Fruit fly (Drosophila melanogaster) whole organism, embryonic: ENCODE measurements around the gene trbl.

Experiments used
- Ada2b ChIP-seq: fragments of 200-800 bp; sonication (Bioruptor generic); IDR thresholded peaks from 2 replicates; pipeline ENCODE4 v1.3.6; 2022; ENCODE audit warnings: missing biosample characterization, missing genetic modification characterization
- Aef1 ChIP-seq: fragments of 200-800 bp; sonication (Bioruptor generic); IDR thresholded peaks from 3 replicates; pipeline ENCODE4 v1.3.6; 2022; ENCODE audit warnings: missing biosample characterization, missing genetic modification characterization
- Bdp1 ChIP-seq: fragments of 200-800 bp; sonication (Bioruptor generic); optimal IDR thresholded peaks from 3 replicates; lab custom pipeline; 2016; ENCODE audit warnings: missing biosample characterization, missing genetic modification characterization
- CG10366 ChIP-seq: fragments of 200-800 bp; sonication (Bioruptor generic); IDR thresholded peaks from 2 replicates; pipeline ENCODE4 v1.3.6; 2022; ENCODE audit warnings: missing biosample characterization, missing genetic modification characterization
- CG10959 ChIP-seq: fragments of 200-800 bp; sonication (Bioruptor generic); IDR thresholded peaks from 2 replicates; pipeline ENCODE4 v1.3.6; 2022; ENCODE audit warnings: missing biosample characterization, missing genetic modification characterization
- CG11398 ChIP-seq: fragments of 200-800 bp; sonication (Bioruptor generic); optimal IDR thresholded peaks from 2 replicates; lab custom pipeline; 2016; ENCODE audit warnings: missing biosample characterization, missing genetic modification characterization
- CG11456 ChIP-seq: fragments of 200-800 bp; sonication (Bioruptor generic); IDR thresholded peaks from 3 replicates; pipeline ENCODE4 v1.3.6; 2022; ENCODE audit warnings: missing biosample characterization, missing genetic modification characterization
- CG11504 ChIP-seq: fragments of 200-800 bp; sonication (Bioruptor generic); optimal IDR thresholded peaks from 3 replicates; lab custom pipeline; 2019; ENCODE audit warnings: missing biosample characterization, mild to moderate bottlenecking, missing genetic modification characterization, moderate library complexity
- CG12071 ChIP-seq: fragments of 200-800 bp; sonication (Bioruptor generic); optimal IDR thresholded peaks from 3 replicates; lab custom pipeline; 2018; ENCODE audit warnings: missing biosample characterization, mild to moderate bottlenecking, missing genetic modification characterization
- CG17802 ChIP-seq: fragments of 200-800 bp; sonication (Bioruptor generic); optimal IDR thresholded peaks from 2 replicates; lab custom pipeline; 2018; ENCODE audit warnings: missing biosample characterization, mild to moderate bottlenecking, missing genetic modification characterization, moderate library complexity
- CG18011 ChIP-seq: fragments of 200-800 bp; sonication (Bioruptor generic); optimal IDR thresholded peaks from 2 replicates; lab custom pipeline; 2017; ENCODE audit warnings: missing biosample characterization, missing genetic modification characterization, mild to moderate bottlenecking, moderate library complexity, missing genotype
- CG2120 ChIP-seq: fragments of 200-800 bp; sonication (Bioruptor generic); optimal IDR thresholded peaks from 3 replicates; lab custom pipeline; 2016; ENCODE audit warnings: missing biosample characterization, missing genetic modification characterization
- CG3163 ChIP-seq: fragments of 200-800 bp; sonication (Bioruptor generic); optimal IDR thresholded peaks from 3 replicates; lab custom pipeline; 2016; ENCODE audit warnings: missing biosample characterization, missing genetic modification characterization
- CG32772 ChIP-seq: fragments of 200-800 bp; sonication (Bioruptor generic); IDR thresholded peaks from 2 replicates; pipeline ENCODE4 v1.3.6; 2022; ENCODE audit warnings: missing biosample characterization, missing genetic modification characterization
- CG34224 ChIP-seq: fragments of 200-800 bp; sonication (Bioruptor generic); IDR thresholded peaks from 3 replicates; pipeline ENCODE4 v1.3.6; 2022; ENCODE audit warnings: missing biosample characterization, missing genetic modification characterization; ENCODE audit not compliant: partially characterized antibody
- CG3838 ChIP-seq: fragments of 200-800 bp; sonication (Bioruptor generic); optimal IDR thresholded peaks from 3 replicates; lab custom pipeline; 2016; ENCODE audit warnings: missing biosample characterization, missing genetic modification characterization
- CG3995 ChIP-seq: fragments of 200-800 bp; sonication (Bioruptor generic); optimal IDR thresholded peaks from 3 replicates; lab custom pipeline; 2016; ENCODE audit warnings: missing biosample characterization, missing genetic modification characterization
- CG4424 ChIP-seq: fragments of 200-800 bp; sonication (Bioruptor generic); optimal IDR thresholded peaks from 3 replicates; lab custom pipeline; 2016; ENCODE audit warnings: missing biosample characterization, missing genetic modification characterization
- CG7271 ChIP-seq: fragments of 200-800 bp; sonication (Bioruptor generic); optimal IDR thresholded peaks from 2 replicates; lab custom pipeline; 2018; ENCODE audit warnings: missing biosample characterization, mild to moderate bottlenecking, missing genetic modification characterization, moderate library complexity
- CG8281 ChIP-seq: fragments of 200-800 bp; sonication (Bioruptor generic); optimal IDR thresholded peaks from 2 replicates; lab custom pipeline; 2018; ENCODE audit warnings: missing biosample characterization, mild to moderate bottlenecking, missing genetic modification characterization, moderate library complexity
- CG8944 ChIP-seq: fragments of 200-800 bp; sonication (Bioruptor generic); optimal IDR thresholded peaks from 3 replicates; lab custom pipeline; 2016; ENCODE audit warnings: missing biosample characterization, missing genetic modification characterization
- CrebB ChIP-seq: fragments of 200-800 bp; sonication (Bioruptor generic); optimal IDR thresholded peaks from 3 replicates; lab custom pipeline; 2018; ENCODE audit warnings: missing biosample characterization, mild to moderate bottlenecking, missing genetic modification characterization
- D19B ChIP-seq: fragments of 200-800 bp; sonication (Bioruptor generic); optimal IDR thresholded peaks from 2 replicates; lab custom pipeline; 2017; ENCODE audit warnings: missing biosample characterization, mild to moderate bottlenecking, missing genetic modification characterization
- Dek ChIP-seq: fragments of 200-800 bp; sonication (Bioruptor generic); optimal IDR thresholded peaks from 3 replicates; lab custom pipeline; 2019; ENCODE audit warnings: missing biosample characterization, mild to moderate bottlenecking, missing genetic modification characterization, moderate library complexity
- Ets97D ChIP-seq: fragments of 200-800 bp; sonication (Bioruptor generic); optimal IDR thresholded peaks from 3 replicates; lab custom pipeline; 2016; ENCODE audit warnings: missing biosample characterization, missing genetic modification characterization
- Hand ChIP-seq: fragments of 200-800 bp; sonication (Bioruptor generic); optimal IDR thresholded peaks from 2 replicates; lab custom pipeline; 2017; ENCODE audit warnings: mild to moderate bottlenecking, missing biosample characterization, missing genetic modification reagents, missing genetic modification characterization
- Myb ChIP-seq: fragments of 200-800 bp; sonication (Bioruptor generic); optimal IDR thresholded peaks from 2 replicates; lab custom pipeline; 2016; ENCODE audit warnings: missing biosample characterization, missing genetic modification characterization
- Rfx ChIP-seq: fragments of 200-800 bp; sonication (Bioruptor generic); IDR thresholded peaks from 2 replicates; pipeline ENCODE4 v1.3.6; 2022; ENCODE audit warnings: missing biosample characterization, missing genetic modification characterization
- Sox102F ChIP-seq: fragments of 200-800 bp; sonication (Bioruptor generic); optimal IDR thresholded peaks from 2 replicates; lab custom pipeline; 2018; ENCODE audit warnings: missing biosample characterization, mild to moderate bottlenecking, missing genetic modification characterization, moderate library complexity
- abd-A ChIP-seq: fragments of 200-800 bp; sonication (Bioruptor generic); optimal IDR thresholded peaks from 3 replicates; lab custom pipeline; 2019; ENCODE audit warnings: missing biosample characterization, mild to moderate bottlenecking, missing genetic modification characterization, moderate library complexity
- ac ChIP-seq: fragments of 200-800 bp; sonication (Bioruptor generic); optimal IDR thresholded peaks from 3 replicates; lab custom pipeline; 2017; ENCODE audit warnings: missing biosample characterization, mild to moderate bottlenecking, missing genetic modification characterization
- amos ChIP-seq: fragments of 200-800 bp; sonication (Bioruptor generic); IDR thresholded peaks from 2 replicates; pipeline ENCODE4 v1.3.6; 2022; ENCODE audit warnings: missing biosample characterization, missing genetic modification characterization; ENCODE audit not compliant: partially characterized antibody
- aop ChIP-seq: fragments of 200-800 bp; sonication (Bioruptor generic); IDR thresholded peaks from 2 replicates; pipeline ENCODE4 v1.3.6; 2022; ENCODE audit warnings: missing biosample characterization, missing genetic modification characterization
- ase ChIP-seq: fragments of 200-800 bp; sonication (Bioruptor generic); IDR thresholded peaks from 3 replicates; pipeline ENCODE4 v1.3.6; 2022; ENCODE audit warnings: missing biosample characterization, missing genetic modification characterization
- bcd ChIP-seq: fragments of 200-800 bp; sonication (Bioruptor generic); optimal IDR thresholded peaks from 2 replicates; lab custom pipeline; 2017; ENCODE audit warnings: missing biosample characterization, mild to moderate bottlenecking, missing genetic modification characterization
- br ChIP-seq: fragments of >200 bp; optimal IDR thresholded peaks from 2 replicates; lab custom pipeline; 2017
- cg ChIP-seq: fragments of 200-800 bp; sonication (Bioruptor generic); optimal IDR thresholded peaks from 3 replicates; lab custom pipeline; 2019; ENCODE audit warnings: missing biosample characterization, mild to moderate bottlenecking, missing genetic modification characterization, moderate library complexity
- crol ChIP-seq: fragments of 200-800 bp; sonication (Bioruptor generic); IDR thresholded peaks from 2 replicates; pipeline ENCODE4 v1.3.6; 2022; ENCODE audit warnings: missing biosample characterization, missing genetic modification characterization
- dm ChIP-seq: fragments of 200-800 bp; sonication (Bioruptor generic); optimal IDR thresholded peaks from 3 replicates; lab custom pipeline; 2016; ENCODE audit warnings: missing biosample characterization, missing genetic modification characterization
- eve ChIP-seq, 2 experiments: fragments of >200 bp; optimal IDR thresholded peaks; 2 replicates each; lab custom pipeline; 2017; ENCODE audit warnings: missing biosample characterization in 2 of 2, missing genetic modification characterization in 2 of 2
- exex ChIP-seq: fragments of 200-800 bp; sonication (Bioruptor generic); optimal IDR thresholded peaks from 4 replicates; lab custom pipeline; 2018; ENCODE audit warnings: missing biosample characterization, mild to moderate bottlenecking, missing genetic modification characterization, moderate library complexity
- fd64A ChIP-seq: fragments of 200-800 bp; sonication (Bioruptor generic); optimal IDR thresholded peaks from 3 replicates; lab custom pipeline; 2018; ENCODE audit warnings: missing biosample characterization, mild to moderate bottlenecking, missing genetic modification characterization
- kni ChIP-seq: fragments of 200-800 bp; sonication (Bioruptor generic); optimal IDR thresholded peaks from 3 replicates; lab custom pipeline; 2017; ENCODE audit warnings: mild to moderate bottlenecking, missing biosample characterization, missing genetic modification reagents, missing genetic modification characterization
- nerfin-2 ChIP-seq: fragments of 200-800 bp; sonication (Bioruptor generic); IDR thresholded peaks from 2 replicates; pipeline ENCODE4 v1.3.6; 2022; ENCODE audit warnings: missing biosample characterization, missing genetic modification characterization; ENCODE audit not compliant: partially characterized antibody
- oc ChIP-seq: fragments of 200-800 bp; sonication (Bioruptor generic); optimal IDR thresholded peaks from 2 replicates; lab custom pipeline; 2018; ENCODE audit warnings: missing biosample characterization, mild to moderate bottlenecking, missing genetic modification characterization, moderate library complexity
- ro ChIP-seq: fragments of 200-800 bp; sonication (Bioruptor generic); IDR thresholded peaks from 2 replicates; pipeline ENCODE4 v1.3.6; 2022; ENCODE audit warnings: missing biosample characterization, missing genetic modification characterization
- salm ChIP-seq: fragments of 200-800 bp; sonication (Bioruptor generic); optimal IDR thresholded peaks from 2 replicates; lab custom pipeline; 2018; ENCODE audit warnings: missing biosample characterization, mild to moderate bottlenecking, missing genetic modification characterization
- sens ChIP-seq: fragments of 200-800 bp; sonication (Bioruptor generic); peaks from one replicate; lab custom pipeline; 2016; ENCODE audit warnings: missing biosample characterization, missing genetic modification characterization
- tx ChIP-seq: fragments of 200-800 bp; sonication (Bioruptor generic); optimal IDR thresholded peaks from 2 replicates; lab custom pipeline; 2016; ENCODE audit warnings: missing biosample characterization, missing genetic modification characterization
- z ChIP-seq: fragments of 200-800 bp; sonication (Bioruptor generic); IDR thresholded peaks from 3 replicates; pipeline ENCODE4 v1.3.6; 2022; ENCODE audit warnings: missing biosample characterization, missing genetic modification characterization

The trbl gene

dm6 chr3L:20444815-20445519, 43.6 kb upstream of the trbl start (continued):
- TF ChIP-seq CG4424 (GFP tag; lab: Kevin White, UChicago) (peak; percentile 88), crol (GFP tag; lab: Robert Waterston, UW) (0 out of 2 replicates have a peak, but pooled peaks have one; percentile 27), CG17802 (peak; percentile 43), z (GFP tag; lab: Robert Waterston, UW) (no peak), amos (no peak), nerfin-2 (GFP tag; lab: Robert Waterston, UW) (no peak), sens (GFP tag; lab: Kevin White, UChicago) (peak; percentile 94), CG12071 (GFP tag; lab: Kevin White, UChicago) (peak; percentile 77), CG3163 (no peak), CG3838 (GFP tag; lab: Kevin White, UChicago) (no peak), aop (GFP tag; lab: Robert Waterston, UW) (peak; percentile 76), CG18011 (GFP tag; lab: Kevin White, UChicago) (peak; percentile 60), Sox102F (GFP tag; lab: Kevin White, UChicago) (peak; percentile 91), exex (tag; lab: Kevin White, UChicago) (peak; percentile 17), salm (tag; lab: Kevin White, UChicago) (peak; percentile 72), eve (GFP tag; optimal IDR thresholded peaks at IDR 0.05; lab: Kevin White, UChicago) (peak in 1 of 2 experiments; percentile 62), ro (GFP tag; lab: Robert Waterston, UW) (0 out of 2 replicates have a peak, but pooled peaks have one; percentile 46), CrebB (peak; percentile 69), oc (tag; lab: Kevin White, UChicago) (peak; percentile 81), CG11398 (GFP tag; lab: Kevin White, UChicago) (no peak), abd-A (tag; lab: Kevin White, UChicago) (no peak), Rfx (GFP tag; lab: Robert Waterston, UW) (peak; percentile 91), CG8281 (tag; lab: Kevin White, UChicago) (peak; percentile 57), CG2120 (peak; percentile 69), kni (GFP tag; lab: Kevin White, UChicago) (no peak), tx (GFP tag; lab: Kevin White, UChicago) (peak; percentile 10), CG8944 (GFP tag; lab: Kevin White, UChicago) (no peak), Dek (tag; lab: Kevin White, UChicago) (peak; percentile 66), cg (no peak), fd64A (peak; percentile 68), br (no peak), Bdp1 (GFP tag; lab: Kevin White, UChicago) (peak; percentile 27), bcd (GFP tag; lab: Kevin White, UChicago) (peak; percentile 85), CG10959 (GFP tag; lab: Robert Waterston, UW) (peak; percentile 84), Aef1 (GFP tag; lab: Robert Waterston, UW) (peak; percentile 84), D19B (GFP tag; lab: Kevin White, UChicago) (peak; percentile 54), CG11504 (tag; lab: Kevin White, UChicago) (peak; percentile 89), ac (no peak), Myb (no peak), Ets97D (GFP tag; lab: Kevin White, UChicago) (peak; percentile 13), CG34224 (no peak), CG32772 (GFP tag; lab: Robert Waterston, UW) (peak; percentile 87), CG7271 (tag; lab: Kevin White, UChicago) (peak; percentile 71), CG10366 (GFP tag; lab: Robert Waterston, UW) (peak; percentile 90), Hand (GFP tag; lab: Kevin White, UChicago) (peak; percentile 44), Ada2b (GFP tag; lab: Robert Waterston, UW) (peak; percentile 94), CG11456 (peak; percentile 88), ase (GFP tag; lab: Robert Waterston, UW) (peak; percentile 94), dm (GFP tag; lab: Kevin White, UChicago) (no peak), CG3995 (GFP tag; lab: Kevin White, UChicago) (no peak)
